Fruit fly (Drosophila melanogaster) whole organism, prepupa: ENCODE results near the gene CG12535.
A peak's percentile ranks its signal among the peaks of the same experiment; 100 is the strongest.

Experiments used
- CG10631 ChIP-seq: fragments of 200-800 bp; sonication (Bioruptor generic); optimal IDR thresholded peaks from 2 replicates; lab custom pipeline; 2016; ENCODE audit warnings: missing biosample characterization, missing genetic modification characterization
- CG11762 ChIP-seq: fragments of 200-800 bp; sonication (Bioruptor generic); optimal IDR thresholded peaks from 3 replicates; lab custom pipeline; 2016; ENCODE audit warnings: missing biosample characterization, missing genetic modification characterization; ENCODE audit not compliant: insufficient read depth
- CG15336 ChIP-seq: fragments of 200-800 bp; sonication (Bioruptor generic); IDR thresholded peaks from 2 replicates; pipeline ENCODE4 v1.3.6; 2022; ENCODE audit warnings: missing biosample characterization, missing genetic modification characterization
- CG16779 ChIP-seq: fragments of 200-800 bp; sonication (Bioruptor generic); optimal IDR thresholded peaks from 3 replicates; lab custom pipeline; 2017; ENCODE audit warnings: missing biosample characterization, mild to moderate bottlenecking, missing genetic modification characterization
- CG31627 ChIP-seq: fragments of 200-800 bp; sonication (Bioruptor generic); optimal IDR thresholded peaks from 3 replicates; lab custom pipeline; 2016; ENCODE audit warnings: missing biosample characterization, missing genetic modification characterization
- CG32006 ChIP-seq: fragments of 200-800 bp; sonication (Bioruptor generic); optimal IDR thresholded peaks from 3 replicates; lab custom pipeline; 2017; ENCODE audit warnings: missing biosample characterization, mild to moderate bottlenecking, missing genetic modification characterization
- CG34406 ChIP-seq: fragments of 200-800 bp; sonication (Bioruptor generic); optimal IDR thresholded peaks from 3 replicates; lab custom pipeline; 2016; ENCODE audit warnings: missing biosample characterization, missing genetic modification characterization
- CG3919 ChIP-seq: fragments of 200-800 bp; sonication (Bioruptor generic); optimal IDR thresholded peaks from 3 replicates; lab custom pipeline; 2016; ENCODE audit warnings: missing biosample characterization, missing genetic modification characterization
- CG4318 ChIP-seq: fragments of 200-800 bp; sonication (Bioruptor generic); optimal IDR thresholded peaks from 3 replicates; lab custom pipeline; 2017; ENCODE audit warnings: missing biosample characterization, mild to moderate bottlenecking, missing genetic modification characterization
- CG6276 ChIP-seq: fragments of 200-800 bp; sonication (Bioruptor generic); optimal IDR thresholded peaks from 2 replicates; lab custom pipeline; 2017; ENCODE audit warnings: missing biosample characterization, mild to moderate bottlenecking, missing genetic modification characterization
- CG6808 ChIP-seq: fragments of 200-800 bp; sonication (Bioruptor generic); optimal IDR thresholded peaks from 3 replicates; lab custom pipeline; 2017; ENCODE audit warnings: missing biosample characterization, missing genetic modification characterization, mild to moderate bottlenecking, moderate library complexity, missing genetic modification reagents
- CG7368 ChIP-seq: fragments of 200-800 bp; sonication (Bioruptor generic); optimal IDR thresholded peaks from 3 replicates; lab custom pipeline; 2016; ENCODE audit warnings: missing biosample characterization, missing genetic modification characterization
- CG8119 ChIP-seq: fragments of 200-800 bp; sonication (Bioruptor generic); IDR thresholded peaks from 3 replicates; pipeline ENCODE4 v1.3.6; 2022; ENCODE audit warnings: missing biosample characterization, missing genetic modification characterization
- CG8632 ChIP-seq: fragments of 200-800 bp; sonication (Bioruptor generic); optimal IDR thresholded peaks from 3 replicates; lab custom pipeline; 2016; ENCODE audit warnings: missing biosample characterization, missing genetic modification characterization
- CG9139 ChIP-seq: fragments of 200-800 bp; sonication (Bioruptor generic); optimal IDR thresholded peaks from 3 replicates; lab custom pipeline; 2017; ENCODE audit warnings: missing biosample characterization, mild to moderate bottlenecking, missing genetic modification characterization
- Eip75B ChIP-seq: fragments of 200-800 bp; sonication (Bioruptor generic); optimal IDR thresholded peaks from 3 replicates; lab custom pipeline; 2016; ENCODE audit warnings: missing biosample characterization, missing genetic modification characterization
- Eip78C ChIP-seq: fragments of 200-800 bp; sonication (Bioruptor generic); peaks from one replicate; lab custom pipeline; 2016; ENCODE audit warnings: missing biosample characterization, missing genetic modification characterization
- Eip93F ChIP-seq: fragments of 200-800 bp; sonication (Bioruptor generic); optimal IDR thresholded peaks from 2 replicates; lab custom pipeline; 2016; ENCODE audit warnings: missing biosample characterization, mild to moderate bottlenecking, missing genetic modification characterization
- Ets21C ChIP-seq: fragments of 200-800 bp; sonication (Bioruptor generic); optimal IDR thresholded peaks from 3 replicates; lab custom pipeline; 2016; ENCODE audit warnings: missing biosample characterization, missing genetic modification characterization
- Ets96B ChIP-seq: fragments of 200-800 bp; optimal IDR thresholded peaks from 2 replicates; lab custom pipeline; 2019; ENCODE audit warnings: missing biosample characterization, mild to moderate bottlenecking, missing genetic modification characterization, moderate library complexity
- Gug ChIP-seq: fragments of 200-800 bp; sonication (Bioruptor generic); IDR thresholded peaks from 2 replicates; pipeline ENCODE4 v1.3.6; 2022; ENCODE audit warnings: missing biosample characterization, missing genetic modification characterization
- Hr38 ChIP-seq: sonication (Bioruptor generic); optimal IDR thresholded peaks from 2 replicates; lab custom pipeline; 2016; ENCODE audit warnings: missing biosample characterization, missing genetic modification characterization
- Hr4 ChIP-seq: fragments of 200-800 bp; sonication (Bioruptor generic); optimal IDR thresholded peaks from 3 replicates; lab custom pipeline; 2016; ENCODE audit warnings: missing biosample characterization, missing genetic modification characterization
- Lpt ChIP-seq: fragments of 200-800 bp; sonication (Bioruptor generic); optimal IDR thresholded peaks from 3 replicates; lab custom pipeline; 2016; ENCODE audit warnings: missing biosample characterization, missing genetic modification characterization
- Met ChIP-seq: fragments of 200-800 bp; sonication (Bioruptor generic); optimal IDR thresholded peaks from 3 replicates; lab custom pipeline; 2016; ENCODE audit warnings: missing biosample characterization, missing genetic modification characterization
- Smox ChIP-seq: fragments of 200-800 bp; sonication (Bioruptor generic); optimal IDR thresholded peaks from 3 replicates; lab custom pipeline; 2016; ENCODE audit warnings: missing biosample characterization, missing genetic modification characterization
- achi ChIP-seq: fragments of 200-800 bp; sonication (Bioruptor generic); optimal IDR thresholded peaks from 3 replicates; lab custom pipeline; 2016; ENCODE audit warnings: missing biosample characterization, missing genetic modification characterization
- acj6 ChIP-seq: fragments of 200-800 bp; sonication (Bioruptor generic); optimal IDR thresholded peaks from 3 replicates; lab custom pipeline; 2016; ENCODE audit warnings: missing biosample characterization, missing genetic modification characterization
- dsx ChIP-seq: fragments of 200-800 bp; optimal IDR thresholded peaks from 3 replicates; lab custom pipeline; 2019; ENCODE audit warnings: missing biosample characterization, mild to moderate bottlenecking, missing genetic modification characterization, moderate library complexity; ENCODE audit not compliant: poor library complexity, severe bottlenecking
- eg ChIP-seq: fragments of 200-800 bp; sonication (Bioruptor generic); IDR thresholded peaks from 3 replicates; pipeline ENCODE4 v1.3.6; 2022; ENCODE audit warnings: missing biosample characterization, missing genetic modification characterization
- esn ChIP-seq: fragments of 200-800 bp; sonication (Bioruptor generic); optimal IDR thresholded peaks from 2 replicates; lab custom pipeline; 2016; ENCODE audit warnings: missing biosample characterization, mild to moderate bottlenecking, missing genetic modification characterization, moderate library complexity
- fd59A ChIP-seq: fragments of 200-800 bp; sonication (Bioruptor generic); optimal IDR thresholded peaks from 2 replicates; lab custom pipeline; 2017; ENCODE audit warnings: missing biosample characterization, mild to moderate bottlenecking, missing genetic modification characterization, missing genetic modification reagents
- fd85E ChIP-seq: fragments of 200-800 bp; sonication (Bioruptor generic); optimal IDR thresholded peaks from 3 replicates; lab custom pipeline; 2016; ENCODE audit warnings: missing biosample characterization, missing genetic modification characterization
- fkh ChIP-seq: fragments of 200-800 bp; sonication (Bioruptor generic); optimal IDR thresholded peaks from 3 replicates; lab custom pipeline; 2017; ENCODE audit warnings: missing biosample characterization, mild to moderate bottlenecking, missing genetic modification characterization, moderate library complexity
- net ChIP-seq: fragments of 200-800 bp; sonication (Bioruptor generic); optimal IDR thresholded peaks from 3 replicates; lab custom pipeline; 2016; ENCODE audit warnings: missing biosample characterization, missing genetic modification characterization
- pdm3 ChIP-seq: fragments of 200-800 bp; sonication (Bioruptor generic); optimal IDR thresholded peaks from 3 replicates; lab custom pipeline; 2016; ENCODE audit warnings: missing biosample characterization, missing genetic modification characterization
- salr ChIP-seq, 2 experiments: fragments of 200-800 bp; sonication (Bioruptor generic); optimal IDR thresholded peaks; 3 replicates each; lab custom pipeline; 2016 to 2018; ENCODE audit warnings: missing biosample characterization in 2 of 2, missing genetic modification characterization in 2 of 2, mild to moderate bottlenecking in 1 of 2
- spab ChIP-seq: fragments of 200-800 bp; sonication (Bioruptor generic); optimal IDR thresholded peaks from 2 replicates; lab custom pipeline; 2017; ENCODE audit warnings: missing biosample characterization, mild to moderate bottlenecking, missing genetic modification characterization, missing genetic modification reagents

Gene CG12535

DNA sequence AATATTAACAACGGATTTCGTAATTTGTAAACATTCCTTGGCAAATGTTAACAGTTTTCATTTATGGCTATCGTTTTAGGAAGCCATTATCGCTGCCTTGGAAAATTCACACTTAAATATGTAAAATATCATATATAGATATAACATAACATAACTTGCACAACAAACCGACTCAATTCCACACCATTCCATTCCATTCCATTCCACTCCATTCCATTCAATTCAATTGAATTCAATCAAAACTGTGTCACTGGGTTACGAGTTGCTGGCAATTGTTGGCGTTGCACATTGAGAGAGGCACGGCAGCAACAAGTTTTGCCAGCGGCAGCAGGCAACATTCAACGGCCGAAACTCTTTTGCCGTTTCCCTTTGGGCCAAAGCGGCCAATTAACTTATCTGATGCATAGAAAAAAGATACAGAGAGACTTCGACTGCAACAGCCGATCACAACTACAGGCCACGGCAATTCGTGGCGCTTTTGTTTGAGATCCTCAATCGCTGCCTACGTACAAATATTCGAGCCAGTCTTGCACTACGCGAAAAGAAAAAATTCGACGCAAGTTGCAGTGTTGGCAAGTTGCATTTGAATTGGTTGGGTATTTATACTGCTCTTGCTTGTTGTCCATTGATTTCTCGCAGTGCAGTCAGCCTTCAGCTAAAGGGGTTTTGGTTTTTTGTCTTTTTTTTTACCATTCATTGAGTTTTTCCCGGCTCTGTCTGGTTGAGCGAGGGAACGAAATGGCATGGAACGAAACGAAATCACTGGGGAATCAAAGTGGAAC lies 4.5 kb upstream of the CG12535 start (continued):
- TF ChIP-seq net (GFP tag; lab: Kevin White, UChicago) = no peak
- TF ChIP-seq CG7368 (GFP tag; lab: Kevin White, UChicago) = no peak
- TF ChIP-seq CG3919 (GFP tag; lab: Kevin White, UChicago) = peak; percentile 16
- no peak for TF ChIP-seq dsx
- no peak for TF ChIP-seq CG34406 (GFP tag; lab: Kevin White, UChicago)
- TF ChIP-seq fd85E = no peak
- TF ChIP-seq CG6808 (GFP tag; lab: Kevin White, UChicago) = no peak
- no peak for TF ChIP-seq Met (GFP tag; lab: Kevin White, UChicago)
- TF ChIP-seq, all 60 proteins: peak for 14

DNA sequence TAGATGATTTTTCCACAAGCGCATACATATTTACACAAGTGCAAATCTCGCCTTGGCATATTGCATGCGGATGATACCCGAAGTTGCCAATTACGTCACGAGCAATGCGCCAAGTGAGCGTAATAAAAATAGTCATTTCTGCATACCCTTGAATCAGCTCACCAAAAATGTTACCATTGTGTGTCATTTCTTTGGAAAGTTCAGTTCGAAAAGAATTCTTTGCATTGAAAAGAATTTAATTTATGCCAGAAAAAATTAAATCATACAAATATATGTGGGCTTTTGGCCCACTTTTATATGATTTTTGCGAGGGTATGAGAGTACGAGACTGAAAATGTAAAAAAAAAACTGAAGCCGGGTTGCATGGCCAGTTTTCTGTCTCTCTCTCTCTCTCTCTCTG lies 3.2 kb upstream of the CG12535 start:
- TF ChIP-seq CG9139 (GFP tag; lab: Kevin White, UChicago) (no peak), dsx (no peak), CG8632 (GFP tag; lab: Kevin White, UChicago) (no peak), CG3919 (GFP tag; lab: Kevin White, UChicago) (peak; percentile 4), Eip78C (GFP tag; lab: Kevin White, UChicago) (peak; percentile 66), fkh (GFP tag; lab: Kevin White, UChicago) (no peak), Eip93F (GFP tag; lab: Kevin White, UChicago) (no peak), CG4318 (GFP tag; lab: Kevin White, UChicago) (no peak), spab (GFP tag; lab: Kevin White, UChicago) (no peak), Lpt (GFP tag; lab: Kevin White, UChicago) (no peak), CG8119 (GFP tag; lab: Robert Waterston, UW) (peak; percentile 37; the same call in 2 of the 3 replicates), Eip75B (GFP tag; lab: Kevin White, UChicago) (peak; percentile 12), CG16779 (tag; lab: Kevin White, UChicago) (no peak), Met (GFP tag; lab: Kevin White, UChicago) (no peak), Smox (GFP tag; lab: Kevin White, UChicago) (no peak), CG15336 (GFP tag; lab: Robert Waterston, UW) (peak; percentile 50; the same call in 1 of the 2 replicates), CG34406 (GFP tag; lab: Kevin White, UChicago) (no peak), Gug (GFP tag; lab: Robert Waterston, UW) (0 out of 2 replicates have a peak, but pooled peaks have one; percentile 15), achi (no peak), acj6 (no peak), Ets21C (GFP tag; lab: Kevin White, UChicago) (no peak), Hr38 (no peak), Hr4 (GFP tag; lab: Kevin White, UChicago) (peak; percentile 48), esn (GFP tag; lab: Kevin White, UChicago) (no peak), CG32006 (GFP tag; lab: Kevin White, UChicago) (peak; percentile 55), pdm3 (peak; percentile 20), eg (GFP tag; lab: Robert Waterston, UW) (peak; percentile 79), CG10631 (no peak), fd59A (GFP tag; lab: Kevin White, UChicago) (no peak), CG31627 (GFP tag; lab: Kevin White, UChicago) (no peak), CG6808 (GFP tag; lab: Kevin White, UChicago) (no peak), CG11762 (GFP tag; lab: Kevin White, UChicago) (no peak), CG6276 (GFP tag; lab: Kevin White, UChicago) (peak; percentile 35), Ets96B (tag; lab: Kevin White, UChicago) (no peak), salr (GFP tag; optimal IDR thresholded peaks at IDR 0.05; lab: Kevin White, UChicago) (no peak)
